Fruit fly (Drosophila melanogaster) S2 (cell line): ENCODE results near the gene CG32459.

Experiments
- CG8478 ChIP-seq: fragments of >200 bp; optimal IDR thresholded peaks from 2 replicates; lab custom pipeline; 2018
- CTCF ChIP-seq, 2 experiments: fragments of >200 bp; optimal IDR thresholded peaks; 2 replicates each; lab custom pipeline; 2018

DNA sequence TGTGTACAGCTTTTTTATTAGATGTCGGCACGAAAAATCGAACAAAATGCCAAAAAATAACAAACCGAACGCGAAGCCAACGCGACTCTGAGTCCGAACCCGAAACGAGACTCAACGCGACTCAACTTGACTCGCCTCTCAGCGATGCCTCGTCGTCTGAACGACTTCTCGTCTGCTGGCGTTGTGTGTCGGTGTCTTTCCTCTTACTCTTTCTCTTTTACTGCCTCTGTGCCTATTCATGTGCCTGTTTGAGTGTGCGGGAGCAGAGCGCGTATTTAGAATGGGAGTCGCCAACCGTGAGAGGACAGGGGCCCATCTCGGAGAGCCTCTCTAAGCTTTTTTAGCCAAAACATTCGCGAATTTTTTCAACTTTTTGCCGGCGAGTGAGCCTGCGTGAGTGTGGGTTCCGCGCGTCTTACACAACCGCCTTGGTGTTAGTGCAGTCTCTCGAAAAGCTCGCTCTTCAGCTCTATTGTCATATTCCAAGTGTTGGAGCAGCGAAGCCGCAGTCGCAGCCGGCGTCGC lies 31.1 kb downstream of the CG32459 start:
- no peak for TF ChIP-seq CG8478
- TF ChIP-seq CTCF (optimal IDR thresholded peaks at IDR 0.05; lab: Kevin White, UChicago), result no peak
